Fruit fly (Drosophila melanogaster) whole organism, prepupa: ENCODE measurements around the gene Membrin.
A peak's percentile ranks its signal among the peaks of the same experiment; 100 is the strongest.

Experiments used
- CG3032 ChIP-seq: fragments of 200-800 bp; optimal IDR thresholded peaks from 2 replicates; lab custom pipeline; 2019; ENCODE audit warnings: missing biosample characterization, mild to moderate bottlenecking, missing genetic modification characterization, moderate library complexity
- CG6163 ChIP-seq: fragments of 200-800 bp; sonication (Bioruptor generic); IDR thresholded peaks from 3 replicates; pipeline ENCODE4 v1.3.6; 2022; ENCODE audit warnings: missing biosample characterization, missing genetic modification characterization
- CG6854 ChIP-seq: fragments of 200-800 bp; sonication (Bioruptor generic); optimal IDR thresholded peaks from 2 replicates; lab custom pipeline; 2017; ENCODE audit warnings: missing biosample characterization, mild to moderate bottlenecking, missing genetic modification characterization
- CG8319 ChIP-seq: fragments of 200-800 bp; sonication (Bioruptor generic); optimal IDR thresholded peaks from 3 replicates; lab custom pipeline; 2016; ENCODE audit warnings: missing biosample characterization, missing genetic modification characterization
- Eip93F ChIP-seq: fragments of 200-800 bp; sonication (Bioruptor generic); optimal IDR thresholded peaks from 2 replicates; lab custom pipeline; 2016; ENCODE audit warnings: missing biosample characterization, mild to moderate bottlenecking, missing genetic modification characterization
- OdsH ChIP-seq: fragments of 200-800 bp; sonication (Bioruptor generic); optimal IDR thresholded peaks from 3 replicates; lab custom pipeline; 2016; ENCODE audit warnings: missing biosample characterization, missing genetic modification characterization
- dac ChIP-seq: fragments of 200-800 bp; sonication (Bioruptor generic); optimal IDR thresholded peaks from 2 replicates; lab custom pipeline; 2017; ENCODE audit warnings: missing biosample characterization, mild to moderate bottlenecking, missing genetic modification characterization
- pdm3 ChIP-seq: fragments of 200-800 bp; sonication (Bioruptor generic); optimal IDR thresholded peaks from 3 replicates; lab custom pipeline; 2016; ENCODE audit warnings: missing biosample characterization, missing genetic modification characterization
- salr ChIP-seq, 2 experiments: fragments of 200-800 bp; sonication (Bioruptor generic); optimal IDR thresholded peaks; 3 replicates each; lab custom pipeline; 2016 to 2018; ENCODE audit warnings: missing biosample characterization in 2 of 2, missing genetic modification characterization in 2 of 2, mild to moderate bottlenecking in 1 of 2
- vri ChIP-seq: fragments of 200-800 bp; sonication (Bioruptor generic); optimal IDR thresholded peaks from 3 replicates; lab custom pipeline; 2016; ENCODE audit warnings: missing biosample characterization, mild to moderate bottlenecking, missing genetic modification characterization

DNA sequence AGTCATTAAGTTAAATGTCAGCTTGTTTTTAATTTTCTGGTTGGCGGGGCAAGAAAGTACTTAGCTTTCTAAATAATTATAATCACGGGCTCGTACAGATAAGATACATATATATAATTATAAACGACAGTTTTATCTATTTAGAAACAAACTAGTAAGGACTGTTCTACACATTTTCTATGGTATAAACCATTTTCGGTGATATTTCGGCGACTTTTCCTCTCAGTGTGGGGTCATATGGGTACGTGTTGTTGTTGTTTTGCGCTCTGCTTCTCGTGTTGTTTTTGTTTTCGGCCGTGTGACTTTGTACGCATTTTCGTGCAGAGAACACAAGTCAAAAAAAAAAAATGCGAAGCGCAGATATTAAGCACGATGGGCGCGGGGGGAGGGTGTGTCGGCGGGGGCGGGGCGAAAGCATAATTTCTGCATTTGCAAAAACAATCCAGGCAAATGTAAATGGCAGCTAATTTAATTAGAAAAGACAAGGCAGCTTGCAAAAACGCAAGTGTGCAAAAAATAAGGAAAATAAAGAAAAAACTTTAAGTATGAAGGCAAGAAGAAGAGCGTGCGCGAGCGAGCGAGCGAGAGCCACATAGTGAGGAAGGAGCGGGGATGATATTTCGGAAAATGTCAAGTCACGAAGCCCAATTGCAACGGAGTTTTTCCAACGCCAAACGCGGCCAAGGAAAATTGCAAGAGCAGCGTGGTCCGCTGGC, 933 bp upstream of the Membrin start:
- no peak for TF ChIP-seq dac (GFP tag; lab: Kevin White, UChicago)
- peak; percentile 10 for TF ChIP-seq CG3032 (tag; lab: Kevin White, UChicago)
- TF ChIP-seq CG6854 (GFP tag; lab: Kevin White, UChicago), result no peak
- no peak for TF ChIP-seq CG8319 (GFP tag; lab: Kevin White, UChicago)
- TF ChIP-seq OdsH, result peak; percentile 77
- peak in 1 of 2 experiments; percentile 66 for TF ChIP-seq salr (GFP tag; optimal IDR thresholded peaks at IDR 0.05; lab: Kevin White, UChicago)
- peak; percentile 68 for TF ChIP-seq pdm3 (GFP tag; lab: Kevin White, UChicago)
- peak; percentile 36 for TF ChIP-seq Eip93F (GFP tag; lab: Kevin White, UChicago)
- TF ChIP-seq CG6163, result no peak; the same call in 1 of the 3 replicates
- peak; percentile 15 for TF ChIP-seq vri (GFP tag; lab: Kevin White, UChicago)
